Worm (Caenorhabditis elegans) whole organism, L4 larva: ENCODE data around the gene K09C6.2.

Experiments used
- R02D3.7 ChIP-seq: fragments of 150-350 bp; sonication (generic microtip); optimal IDR thresholded peaks from 3 replicates; lab custom pipeline; 2014; ENCODE audit warnings: missing biosample characterization, missing genetic modification characterization
- Y105C5A.15 ChIP-seq: fragments of 200-800 bp; sonication (Bioruptor generic); IDR thresholded peaks from 2 replicates; pipeline ENCODE4 v1.3.6; 2022; ENCODE audit warnings: missing genetic modification characterization, missing compliant biosample characterization
- Y5F2A.4 ChIP-seq: fragments of 200-800 bp; sonication (Bioruptor generic); optimal IDR thresholded peaks from 2 replicates; lab custom pipeline; 2018; ENCODE audit warnings: mild to moderate bottlenecking, missing genetic modification characterization, missing compliant biosample characterization
- Y75B8A.6 ChIP-seq: fragments of 200-800 bp; sonication (Bioruptor generic); IDR thresholded peaks from 2 replicates; pipeline ENCODE4 v1.3.6; 2022; ENCODE audit warnings: missing genetic modification reagents, missing genetic modification characterization, missing compliant biosample characterization
- ZK337.2 ChIP-seq: fragments of 200-800 bp; sonication (Bioruptor generic); IDR thresholded peaks from 2 replicates; pipeline ENCODE4 v1.3.6; 2022; ENCODE audit warnings: missing genetic modification reagents, missing genetic modification characterization, missing compliant biosample characterization
- aha-1 ChIP-seq: fragments of 150-350 bp; peaks from one replicate; lab custom pipeline; 2014; ENCODE audit warnings: missing biosample characterization, missing genetic modification characterization
- arid-1 ChIP-seq: fragments of 200-800 bp; sonication (Bioruptor generic); conservative IDR thresholded peaks from 2 replicates; pipeline ENCODE4 v1.3.6; 2022; ENCODE audit warnings: missing genetic modification reagents, missing genetic modification characterization, missing compliant biosample characterization
- ceh-62 ChIP-seq: sonication (generic microtip); optimal IDR thresholded peaks from 2 replicates; lab custom pipeline; 2017; ENCODE audit warnings: missing biosample characterization, missing genetic modification characterization
- ces-1 ChIP-seq: fragments of 150-350 bp; sonication (generic microtip); optimal IDR thresholded peaks from 4 replicates; lab custom pipeline; 2014; ENCODE audit warnings: missing biosample characterization, missing genetic modification reagents, missing genetic modification characterization
- daf-12 ChIP-seq: fragments of 150-350 bp; optimal IDR thresholded peaks from 2 replicates; lab custom pipeline; 2014; ENCODE audit warnings: missing biosample characterization, missing genetic modification reagents, missing genetic modification characterization
- dmd-8 ChIP-seq: fragments of 200-800 bp; sonication (Bioruptor generic); IDR thresholded peaks from 2 replicates; pipeline ENCODE4 v1.3.6; 2022; ENCODE audit warnings: missing genetic modification characterization, missing compliant biosample characterization
- dmd-9 ChIP-seq: fragments of 200-800 bp; sonication (Bioruptor generic); IDR thresholded peaks from 2 replicates; pipeline ENCODE4 v1.3.6; 2022; ENCODE audit warnings: missing genetic modification reagents, missing genetic modification characterization, missing compliant biosample characterization
- dpl-1 ChIP-seq: fragments of 150-350 bp; optimal IDR thresholded peaks from 2 replicates; lab custom pipeline; 2014; ENCODE audit warnings: missing biosample characterization, missing genetic modification reagents, missing genetic modification characterization
- egl-43 ChIP-seq: fragments of 200-800 bp; sonication (Bioruptor generic); IDR thresholded peaks from 2 replicates; pipeline ENCODE4 v1.3.6; 2022; ENCODE audit warnings: missing genetic modification reagents, missing genetic modification characterization, missing compliant biosample characterization
- fos-1 ChIP-seq: fragments of 150-350 bp; optimal IDR thresholded peaks from 2 replicates; lab custom pipeline; 2014; ENCODE audit warnings: missing biosample characterization, missing genetic modification characterization
- gei-8 ChIP-seq: fragments of 200-800 bp; sonication (Bioruptor generic); optimal IDR thresholded peaks from 2 replicates; lab custom pipeline; 2018; ENCODE audit warnings: mild to moderate bottlenecking, missing genetic modification characterization, missing compliant biosample characterization
- hlh-11 ChIP-seq: fragments of 200-800 bp; sonication (Bioruptor generic); optimal IDR thresholded peaks from 2 replicates; lab custom pipeline; 2018; ENCODE audit warnings: mild to moderate bottlenecking, missing genetic modification characterization, missing compliant biosample characterization
- hlh-30 ChIP-seq: sonication (generic microtip); optimal IDR thresholded peaks from 2 replicates; lab custom pipeline; 2017; ENCODE audit warnings: antibody characterized with exemption, mild to moderate bottlenecking, missing genetic modification characterization, missing compliant biosample characterization; ENCODE audit not compliant: insufficient read depth
- hmg-1.1 ChIP-seq: fragments of 200-800 bp; sonication (Bioruptor generic); IDR thresholded peaks from 2 replicates; pipeline ENCODE4 v1.3.6; 2022; ENCODE audit warnings: missing genetic modification reagents, missing genetic modification characterization, missing compliant biosample characterization
- lin-1 ChIP-seq: fragments of 200-800 bp; sonication (Bioruptor generic); IDR thresholded peaks from 2 replicates; pipeline ENCODE4 v1.3.6; 2022; ENCODE audit warnings: missing genetic modification reagents, missing genetic modification characterization, missing compliant biosample characterization
- lin-13 ChIP-seq: fragments of 150-350 bp; optimal IDR thresholded peaks from 2 replicates; lab custom pipeline; 2014; ENCODE audit warnings: missing biosample characterization, missing genetic modification reagents, missing genetic modification characterization
- lin-39 ChIP-seq: fragments of 150-350 bp; optimal IDR thresholded peaks from 2 replicates; lab custom pipeline; 2014; ENCODE audit warnings: missing biosample characterization, missing genetic modification reagents, missing genetic modification characterization
- madf-9 ChIP-seq: fragments of 200-800 bp; sonication (Bioruptor generic); conservative IDR thresholded peaks from 2 replicates; pipeline ENCODE4 v1.3.6; 2022; ENCODE audit warnings: missing genetic modification reagents, missing genetic modification characterization, missing compliant biosample characterization
- mdt-29 ChIP-seq: fragments of 200-800 bp; sonication (Bioruptor generic); IDR thresholded peaks from 2 replicates; pipeline ENCODE4 v1.3.6; 2022; ENCODE audit warnings: missing genetic modification reagents, missing genetic modification characterization, missing compliant biosample characterization
- nhr-10 ChIP-seq: fragments of 150-350 bp; optimal IDR thresholded peaks from 2 replicates; lab custom pipeline; 2014; ENCODE audit warnings: missing biosample characterization, missing genetic modification characterization
- nhr-41 ChIP-seq: fragments of 200-800 bp; sonication (Bioruptor generic); IDR thresholded peaks from 2 replicates; pipeline ENCODE4 v1.3.6; 2022; ENCODE audit warnings: missing genetic modification reagents, missing genetic modification characterization, missing compliant biosample characterization
- nhr-42 ChIP-seq: fragments of 200-800 bp; sonication (Bioruptor generic); IDR thresholded peaks from 2 replicates; pipeline ENCODE4 v1.3.6; 2022; ENCODE audit warnings: missing genetic modification characterization, missing compliant biosample characterization
- nhr-48 ChIP-seq: sonication (generic microtip); optimal IDR thresholded peaks from 2 replicates; lab custom pipeline; 2016; ENCODE audit warnings: mild to moderate bottlenecking, missing genetic modification characterization, missing compliant biosample characterization
- nhr-77 ChIP-seq: fragments of 150-350 bp; optimal IDR thresholded peaks from 2 replicates; lab custom pipeline; 2014; ENCODE audit warnings: missing biosample characterization, missing genetic modification characterization
- set-16 ChIP-seq: fragments of 200-800 bp; sonication (Bioruptor generic); IDR thresholded peaks from 2 replicates; pipeline ENCODE4 v1.3.6; 2022; ENCODE audit warnings: missing genetic modification reagents, missing genetic modification characterization, missing compliant biosample characterization
- spr-1 ChIP-seq: sonication (generic microtip); optimal IDR thresholded peaks from 2 replicates; lab custom pipeline; 2016; ENCODE audit warnings: mild to moderate bottlenecking, missing genetic modification characterization, missing compliant biosample characterization
- spr-3 ChIP-seq: fragments of 200-800 bp; sonication (Bioruptor generic); optimal IDR thresholded peaks from 2 replicates; lab custom pipeline; 2018; ENCODE audit warnings: mild to moderate bottlenecking, missing genetic modification characterization, missing compliant biosample characterization
- unc-62 ChIP-seq, 3 experiments: fragments of 150-350 bp in 1 of 3; sonication (generic microtip); optimal IDR thresholded peaks in 2 of 3; peaks in 1 of 3; 1 replicate in 1 of 3; 2 replicates in 2 of 3; lab custom pipeline; 2014 to 2017; ENCODE audit warnings: missing biosample characterization in 3 of 3, missing genetic modification characterization in 3 of 3, missing genetic modification reagents in 3 of 3, missing genotype in 1 of 3
- vab-7 ChIP-seq: fragments of 200-800 bp; sonication (Bioruptor generic); IDR thresholded peaks from 2 replicates; pipeline ENCODE4 v1.3.6; 2022; ENCODE audit warnings: missing genetic modification reagents, missing genetic modification characterization, missing compliant biosample characterization
- zfp-2 ChIP-seq: sonication (generic microtip); optimal IDR thresholded peaks from 2 replicates; lab custom pipeline; 2016; ENCODE audit warnings: mild to moderate bottlenecking, missing genetic modification characterization, missing compliant biosample characterization

K09C6.2 gene

ce11 chrV:847521-847920, 9.1 kb upstream of the K09C6.2 start, which contains the start of gene srbc-13:
srbc-13 (plus strand) TSS chrV:847821.
- no peak for TF ChIP-seq nhr-42 (GFP tag; lab: Robert Waterston, UW)
- no peak for TF ChIP-seq lin-13 (GFP tag; lab: Kevin White, UChicago)
- TF ChIP-seq hmg-1.1 (GFP tag; lab: Robert Waterston, UW), result no peak
- TF ChIP-seq R02D3.7 (tag; lab: Kevin White, UChicago), result no peak
- TF ChIP-seq nhr-41 (GFP tag; lab: Robert Waterston, UW), result no peak
- no peak for TF ChIP-seq zfp-2 (tag; lab: Kevin White, UChicago)
- no peak for TF ChIP-seq Y105C5A.15 (GFP tag; lab: Robert Waterston, UW)
- no peak for TF ChIP-seq nhr-48 (tag; lab: Kevin White, UChicago)
- no peak for TF ChIP-seq mdt-29 (GFP tag; lab: Robert Waterston, UW)

ce11 chrV:849042-849441, 7.6 kb upstream of the K09C6.2 start:
- no peak for TF ChIP-seq spr-1
- no peak for TF ChIP-seq hmg-1.1 (GFP tag; lab: Robert Waterston, UW)
- TF ChIP-seq nhr-42 (GFP tag; lab: Robert Waterston, UW), result no peak
- no peak for TF ChIP-seq madf-9 (GFP tag; lab: Robert Waterston, UW)
- no peak for TF ChIP-seq unc-62 (GFP tag; optimal IDR thresholded peaks at IDR 0.05 in 1 of 2; lab: Kevin White, UChicago)
- TF ChIP-seq unc-62 (tag; optimal IDR thresholded peaks at IDR 0.05; lab: Kevin White, UChicago), result no peak
- no peak for TF ChIP-seq dpl-1 (GFP tag; lab: Kevin White, UChicago)
- TF ChIP-seq egl-43, result no peak
- TF ChIP-seq ZK337.2 (GFP tag; lab: Robert Waterston, UW), result no peak
- no peak for TF ChIP-seq nhr-10
- no peak for TF ChIP-seq nhr-77 (tag; lab: Kevin White, UChicago)

- TF ChIP-seq fos-1 (tag; lab: Kevin White, UChicago) (no peak), daf-12 (tag; lab: Kevin White, UChicago) (no peak), hlh-11 (tag; lab: Kevin White, UChicago) (no peak)
These were observed 7.1 kb upstream of the K09C6.2 start, which contains the start of gene srbc-12 for ce11 chrV:849512-849911. srbc-12 (plus strand) TSS chrV:849812.

- TF ChIP-seq arid-1 (GFP tag; lab: Robert Waterston, UW) (no peak), ceh-62 (tag; lab: Kevin White, UChicago) (no peak), Y5F2A.4 (GFP tag; lab: Kevin White, UChicago) (no peak), unc-62 (GFP tag; optimal IDR thresholded peaks at IDR 0.05 in 1 of 2; lab: Kevin White, UChicago) (no peak), unc-62 (tag; optimal IDR thresholded peaks at IDR 0.05; lab: Kevin White, UChicago) (no peak), set-16 (GFP tag; lab: Robert Waterston, UW) (no peak), Y75B8A.6 (GFP tag; lab: Robert Waterston, UW) (no peak), fos-1 (tag; lab: Kevin White, UChicago) (no peak), ces-1 (GFP tag; lab: Kevin White, UChicago) (no peak), hlh-30 (tag; lab: Kevin White, UChicago) (no peak), ZK337.2 (GFP tag; lab: Robert Waterston, UW) (no peak), gei-8 (GFP tag; lab: Kevin White, UChicago) (no peak), lin-1 (no peak), lin-39 (no peak), aha-1 (tag; lab: Kevin White, UChicago) (no peak), spr-3 (GFP tag; lab: Kevin White, UChicago) (no peak), dmd-8 (GFP tag; lab: Robert Waterston, UW) (no peak), vab-7 (GFP tag; lab: Robert Waterston, UW) (no peak), dmd-9 (GFP tag; lab: Robert Waterston, UW) (no peak)
These were observed 4.5 kb upstream of the K09C6.2 start, which contains the start of gene K09C6.3 for ce11 chrV:852184-852583. K09C6.3 (plus strand) TSS chrV:852484.
